Worm (Caenorhabditis elegans): ENCODE data around the gene nspa-2.
A peak's percentile ranks its signal among the peaks of the same experiment; 100 is the strongest.

nspa-2 gene

DNA sequence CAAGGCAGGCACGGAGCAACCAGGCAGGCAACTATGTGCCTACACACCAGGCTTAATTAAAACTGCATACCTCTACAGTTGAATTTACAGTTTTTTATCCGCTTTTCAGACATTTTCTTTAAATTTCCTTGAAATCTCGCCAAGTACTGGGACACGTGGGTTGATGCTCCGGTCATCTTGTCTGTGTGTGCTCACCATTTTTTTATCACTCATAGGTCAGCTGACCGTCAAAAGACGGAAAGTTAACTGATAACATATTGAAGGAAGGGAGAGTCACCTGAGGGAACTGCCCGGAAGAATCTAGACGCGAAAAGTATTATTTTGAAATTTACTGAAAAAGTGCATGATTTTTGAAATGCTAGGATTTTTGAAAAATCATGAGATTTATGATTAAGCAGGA, 40.4 kb upstream of the nspa-2 start (continued):
- TF ChIP-seq ceh-88 (GFP tag; IDR thresholded peaks at IDR 0.05) (no peak), ama-1 (optimal IDR thresholded peaks at IDR 0.05) (peak; percentile 51), lin-13 (GFP tag; optimal IDR thresholded peaks at IDR 0.05) (peak; percentile 26), fkh-4 (tag; optimal IDR thresholded peaks at IDR 0.05; ENCODE audit: borderline replicate concordance) (no peak), unc-86 (tag; optimal IDR thresholded peaks at IDR 0.05) (no peak)

DNA sequence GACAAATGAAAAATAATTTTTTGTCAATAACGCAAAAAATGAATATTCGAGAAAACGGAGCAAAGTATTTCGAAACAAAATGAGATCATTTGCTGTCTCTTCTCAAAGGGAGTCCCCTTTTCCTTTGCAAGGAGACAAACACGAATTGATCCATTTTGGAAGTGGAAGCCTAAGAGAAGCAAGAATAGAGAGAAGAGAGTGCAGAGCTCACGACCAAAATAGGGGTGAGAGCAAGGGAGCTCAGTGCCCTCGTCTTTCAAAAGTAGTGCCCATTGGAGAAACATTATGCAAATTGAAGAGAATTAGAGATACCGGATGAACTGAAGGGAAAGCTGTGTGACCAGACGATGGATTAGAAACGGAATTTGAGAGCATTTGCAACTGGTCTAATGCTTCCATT, 39.7 kb upstream of the nspa-2 start:
- TF ChIP-seq lsy-2 (tag; optimal IDR thresholded peaks at IDR 0.05) (peak in 1 of 2 experiments; percentile 12), nhr-77 (tag; optimal IDR thresholded peaks at IDR 0.05) (no peak), isw-1 (GFP tag; IDR thresholded peaks at IDR 0.05) (peak; percentile 19; the same call in 1 of the 2 replicates), nhr-12 (tag; optimal IDR thresholded peaks at IDR 0.05) (no peak), unc-86 (tag; optimal IDR thresholded peaks at IDR 0.05) (peak; percentile 2), zag-1 (tag; optimal IDR thresholded peaks at IDR 0.05) (peak; percentile 44), rnt-1 (tag; optimal IDR thresholded peaks at IDR 0.05) (peak; percentile 10), nhr-47 (tag; optimal IDR thresholded peaks at IDR 0.05) (peak; percentile 45), tbx-2 (tag; optimal IDR thresholded peaks at IDR 0.05) (peak; percentile 53), egl-13 (tag; optimal IDR thresholded peaks at IDR 0.05) (no peak), xbp-1 (tag; optimal IDR thresholded peaks at IDR 0.05) (peak; percentile 9), lin-14 (GFP tag; optimal IDR thresholded peaks at IDR 0.05) (peak; percentile 84), fkh-8 (tag; optimal IDR thresholded peaks at IDR 0.05) (peak; percentile 37), ceh-82 (tag; optimal IDR thresholded peaks at IDR 0.05) (peak in 2 of 3 experiments; percentile 12 to 45), lin-35 (GFP tag; optimal IDR thresholded peaks at IDR 0.05) (peak in 1 of 2 experiments; percentile 40), hlh-4 (tag; optimal IDR thresholded peaks at IDR 0.05) (no peak), mef-2 (tag; optimal IDR thresholded peaks at IDR 0.05) (no peak), efl-1 (optimal IDR thresholded peaks at IDR 0.05) (peak in 1 of 2 experiments; percentile 29), efl-1 (GFP tag; optimal IDR thresholded peaks at IDR 0.05 in 1 of 2) (no peak), nhr-71 (tag; optimal IDR thresholded peaks at IDR 0.05) (peak; percentile 45), swsn-7 (tag; optimal IDR thresholded peaks at IDR 0.05) (peak; percentile 1), zip-4 (GFP tag; optimal IDR thresholded peaks at IDR 0.05) (no peak)

DNA sequence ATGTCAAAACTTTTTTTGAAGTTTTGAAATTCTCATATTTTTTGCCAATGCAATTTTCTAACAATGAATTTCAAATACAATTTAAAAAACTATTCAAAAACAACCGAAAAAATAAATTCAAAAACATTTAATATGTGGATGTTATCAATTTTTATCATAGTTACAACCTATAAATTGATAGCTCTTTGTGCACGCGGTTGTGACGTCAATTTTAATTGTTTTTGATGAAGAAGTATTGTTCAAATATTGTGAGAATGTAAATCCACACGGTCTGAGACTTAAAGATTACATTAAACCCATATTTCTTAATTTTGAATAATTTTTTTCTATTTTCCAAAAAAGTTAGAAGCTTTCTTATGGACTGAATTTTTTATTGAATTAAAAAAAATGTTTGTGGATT, 38.9 kb upstream of the nspa-2 start:
- TF ChIP-seq unc-130 (tag; optimal IDR thresholded peaks at IDR 0.05) = no peak
- TF ChIP-seq ztf-11 (tag; optimal IDR thresholded peaks at IDR 0.05) = no peak
- peak in 1 of 2 experiments; percentile 19 for TF ChIP-seq lin-35 (GFP tag; optimal IDR thresholded peaks at IDR 0.05)
- peak; percentile 32 for TF ChIP-seq elt-2 (tag; optimal IDR thresholded peaks at IDR 0.05)
- no peak for TF ChIP-seq egl-27 (tag; optimal IDR thresholded peaks at IDR 0.05)

DNA sequence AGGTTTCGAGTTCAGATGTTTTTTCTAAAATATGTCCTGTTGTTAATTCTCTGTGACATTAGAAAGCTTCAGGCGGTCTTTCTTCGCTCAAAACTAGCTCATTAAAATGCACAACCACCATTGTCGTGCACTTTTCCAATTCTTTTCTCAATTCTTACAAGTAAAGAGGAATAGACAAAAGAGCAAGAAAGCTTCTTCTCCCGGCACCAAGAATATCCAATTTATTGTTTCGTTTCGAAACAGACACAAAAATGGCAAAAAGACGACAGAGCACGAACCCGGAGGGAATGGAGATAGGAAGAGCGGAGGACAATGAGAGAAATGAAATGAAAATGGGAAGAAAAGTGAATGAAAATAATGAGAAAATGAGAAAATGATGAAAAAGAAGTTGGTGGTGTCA, 38.3 kb upstream of the nspa-2 start:
- TF ChIP-seq lin-14 (GFP tag; optimal IDR thresholded peaks at IDR 0.05) (peak; percentile 55), tbx-2 (tag; optimal IDR thresholded peaks at IDR 0.05) (peak; percentile 5), mab-9 (GFP tag; IDR thresholded peaks at IDR 0.05) (no peak), efl-1 (optimal IDR thresholded peaks at IDR 0.05) (no peak), efl-1 (GFP tag; optimal IDR thresholded peaks at IDR 0.05 in 1 of 2) (peak in 1 of 2 experiments; percentile 70), sox-4 (tag; optimal IDR thresholded peaks at IDR 0.05) (no peak), ceh-82 (tag; optimal IDR thresholded peaks at IDR 0.05) (no peak)

DNA sequence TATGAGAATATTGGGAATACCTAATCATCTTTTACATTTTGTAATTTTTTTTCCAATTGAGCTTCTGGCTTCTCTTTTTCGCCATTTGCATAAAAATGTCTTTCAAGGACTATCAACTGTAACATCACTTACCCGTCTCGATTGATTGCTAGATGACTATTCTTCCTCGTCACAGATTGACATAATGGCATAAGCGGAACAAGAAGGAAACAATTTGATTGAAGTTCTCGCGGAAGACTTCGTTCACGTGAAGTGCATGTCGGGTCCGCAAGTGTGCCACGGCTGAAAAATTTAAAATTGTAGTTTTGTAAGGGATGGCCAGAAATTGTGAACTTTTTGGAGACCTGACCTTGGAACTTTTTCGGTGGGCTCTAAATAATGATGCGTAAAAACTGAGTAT, 37.1 kb upstream of the nspa-2 start:
- no peak for TF ChIP-seq C16A3.4 (tag; optimal IDR thresholded peaks at IDR 0.05)
- no peak for TF ChIP-seq nhr-28 (tag; optimal IDR thresholded peaks at IDR 0.05)
- TF ChIP-seq aly-2 (tag; optimal IDR thresholded peaks at IDR 0.05) = no peak
- TF ChIP-seq ceh-82 (tag; optimal IDR thresholded peaks at IDR 0.05) = no peak

Data from whole organism, L1 larva.